Worm (Caenorhabditis elegans) whole organism, young adult: ENCODE results near the gene F38A5.2.
A peak's percentile ranks its signal among the peaks of the same experiment; 100 is the strongest.
"Not testable (repeated sequence)": the region's sequence is repeated elsewhere in the genome, so short reads cannot be mapped to it uniquely, and the experiment has no call there.

ENCODE experiments used
- B0261.1 ChIP-seq: sonication (generic microtip); optimal IDR thresholded peaks from 2 replicates; lab custom pipeline; 2016; ENCODE audit warnings: mild to moderate bottlenecking, missing genetic modification characterization, moderate library complexity, missing compliant biosample characterization
- C06A6.2 ChIP-seq: fragments of 200-800 bp; sonication (Bioruptor generic); conservative IDR thresholded peaks from 2 replicates; pipeline ENCODE4 v1.3.6; 2022; ENCODE audit warnings: missing genetic modification characterization, missing compliant biosample characterization
- C17E4.6 ChIP-seq: fragments of 200-800 bp; sonication (Bioruptor generic); IDR thresholded peaks from 2 replicates; pipeline ENCODE4 v1.3.6; 2022; ENCODE audit warnings: missing genetic modification reagents, missing genetic modification characterization, missing compliant biosample characterization
- F22D6.2 ChIP-seq: sonication (generic microtip); optimal IDR thresholded peaks from 2 replicates; lab custom pipeline; 2016; ENCODE audit warnings: mild to moderate bottlenecking, missing genetic modification characterization, missing compliant biosample characterization
- F52B5.7 ChIP-seq: sonication (generic microtip); optimal IDR thresholded peaks from 2 replicates; lab custom pipeline; 2016; ENCODE audit warnings: mild to moderate bottlenecking, missing genetic modification characterization, missing compliant biosample characterization
- F57A8.1 ChIP-seq: fragments of 200-800 bp; sonication (Bioruptor generic); optimal IDR thresholded peaks from 2 replicates; lab custom pipeline; 2018; ENCODE audit warnings: mild to moderate bottlenecking, missing genetic modification characterization, moderate library complexity, missing compliant biosample characterization
- K11D2.4 ChIP-seq: fragments of 200-800 bp; sonication (Bioruptor generic); IDR thresholded peaks from 2 replicates; pipeline ENCODE4 v1.3.6; 2022; ENCODE audit warnings: missing genetic modification reagents, missing genetic modification characterization, missing compliant biosample characterization
- Y67H2A.10 ChIP-seq: fragments of 200-800 bp; sonication (Bioruptor generic); conservative IDR thresholded peaks from 2 replicates; pipeline ENCODE4 v1.3.6; 2022; ENCODE audit warnings: missing genetic modification reagents, missing genetic modification characterization, missing compliant biosample characterization
- akir-1 ChIP-seq: fragments of 200-800 bp; sonication (Bioruptor generic); optimal IDR thresholded peaks from 2 replicates; lab custom pipeline; 2018; ENCODE audit warnings: mild to moderate bottlenecking, missing genetic modification characterization, moderate library complexity, missing compliant biosample characterization
- aptf-3 ChIP-seq: fragments of 200-800 bp; sonication (Bioruptor generic); IDR thresholded peaks from 2 replicates; pipeline ENCODE4 v1.3.6; 2022; ENCODE audit warnings: missing genetic modification characterization, missing compliant biosample characterization
- attf-5 ChIP-seq: fragments of 200-800 bp; sonication (Bioruptor generic); optimal IDR thresholded peaks from 2 replicates; lab custom pipeline; 2018; ENCODE audit warnings: mild to moderate bottlenecking, missing genetic modification characterization, missing compliant biosample characterization
- bed-1 ChIP-seq: fragments of 200-800 bp; sonication (Bioruptor generic); IDR thresholded peaks from 2 replicates; pipeline ENCODE4 v1.3.6; 2022; ENCODE audit warnings: missing genetic modification reagents, missing genetic modification characterization, missing compliant biosample characterization
- cebp-1 ChIP-seq, 2 experiments: fragments of 200-800 bp in 1 of 2; sonication (Bioruptor generic) in 1 of 2; sonication (generic microtip) in 1 of 2; IDR thresholded peaks in 1 of 2; optimal IDR thresholded peaks in 1 of 2; 2 replicates each; pipeline versions ENCODE4 v1.3.6 to Lab custom; 2017 to 2022; ENCODE audit warnings: missing compliant biosample characterization in 2 of 2, missing genetic modification characterization in 2 of 2, mild to moderate bottlenecking in 1 of 2, missing genetic modification reagents in 1 of 2, moderate library complexity in 1 of 2
- cebp-2 ChIP-seq: fragments of 200-800 bp; sonication (Bioruptor generic); IDR thresholded peaks from 2 replicates; pipeline ENCODE4 v1.3.6; 2022; ENCODE audit warnings: missing genetic modification characterization, missing compliant biosample characterization
- ceh-79 ChIP-seq: sonication (generic microtip); optimal IDR thresholded peaks from 2 replicates; lab custom pipeline; 2017; ENCODE audit warnings: mild to moderate bottlenecking, missing genetic modification characterization, missing compliant biosample characterization
- dpl-1 ChIP-seq: fragments of 150-350 bp; optimal IDR thresholded peaks from 2 replicates; lab custom pipeline; 2014; ENCODE audit warnings: missing biosample characterization, missing genetic modification reagents, missing genetic modification characterization
- gei-17 ChIP-seq: fragments of 200-800 bp; sonication (Bioruptor generic); optimal IDR thresholded peaks from 2 replicates; lab custom pipeline; 2018; ENCODE audit warnings: mild to moderate bottlenecking, missing genetic modification characterization, missing compliant biosample characterization
- lin-35 ChIP-seq, 3 experiments: fragments of 150-350 bp in 2 of 3; sonication (generic microtip) in 1 of 3; optimal IDR thresholded peaks; 2 replicates each; lab custom pipeline; 2014 to 2018; ENCODE audit warnings: missing biosample characterization in 3 of 3, missing genetic modification characterization in 3 of 3, missing genetic modification reagents in 3 of 3
- madf-3 ChIP-seq: fragments of 200-800 bp; sonication (Bioruptor generic); IDR thresholded peaks from 2 replicates; pipeline ENCODE4 v1.3.6; 2022; ENCODE audit warnings: missing genetic modification reagents, missing genetic modification characterization, missing compliant biosample characterization
- madf-8 ChIP-seq: fragments of 200-800 bp; sonication (Bioruptor generic); conservative IDR thresholded peaks from 2 replicates; pipeline ENCODE4 v1.3.6; 2022; ENCODE audit warnings: missing genetic modification reagents, missing genetic modification characterization, missing compliant biosample characterization
- mxl-1 ChIP-seq: sonication (generic microtip); optimal IDR thresholded peaks from 2 replicates; lab custom pipeline; 2016; ENCODE audit warnings: missing genetic modification characterization, missing compliant biosample characterization
- nhr-179 ChIP-seq: sonication (generic microtip); optimal IDR thresholded peaks from 2 replicates; lab custom pipeline; 2016; ENCODE audit warnings: mild to moderate bottlenecking, missing genetic modification characterization, missing compliant biosample characterization
- nhr-80 ChIP-seq: sonication (generic microtip); optimal IDR thresholded peaks from 2 replicates; lab custom pipeline; 2016; ENCODE audit warnings: missing genetic modification characterization, missing compliant biosample characterization
- nhr-90 ChIP-seq: sonication (generic microtip); optimal IDR thresholded peaks from 2 replicates; lab custom pipeline; 2016; ENCODE audit warnings: missing genotype, mild to moderate bottlenecking, missing genetic modification characterization, missing compliant biosample characterization
- rec-8 ChIP-seq, 2 experiments: sonication (generic microtip); optimal IDR thresholded peaks; 2 replicates each; lab custom pipeline; 2016; ENCODE audit warnings: mild to moderate bottlenecking in 2 of 2, missing genetic modification characterization in 2 of 2, missing genetic modification reagents in 2 of 2, missing genotype in 2 of 2, missing biosample characterization in 1 of 2, missing compliant biosample characterization in 1 of 2, moderate library complexity in 1 of 2
- snpc-1.1 ChIP-seq: sonication (generic microtip); optimal IDR thresholded peaks from 2 replicates; lab custom pipeline; 2017; ENCODE audit warnings: missing genetic modification characterization, mild to moderate bottlenecking, missing compliant biosample characterization, antibody characterized with exemption, moderate library complexity, missing genotype, missing genetic modification reagents; ENCODE audit not compliant: insufficient read depth
- snpc-3.4 ChIP-seq: sonication (generic microtip); optimal IDR thresholded peaks from 2 replicates; lab custom pipeline; 2017; ENCODE audit warnings: missing genetic modification characterization, mild to moderate bottlenecking, missing compliant biosample characterization, antibody characterized with exemption, moderate library complexity, missing genotype, missing genetic modification reagents
- somi-1 ChIP-seq: fragments of 200-800 bp; sonication (Bioruptor generic); optimal IDR thresholded peaks from 2 replicates; lab custom pipeline; 2018; ENCODE audit warnings: mild to moderate bottlenecking, missing genetic modification characterization, missing compliant biosample characterization
- sptf-2 ChIP-seq: fragments of 200-800 bp; sonication (Bioruptor generic); optimal IDR thresholded peaks from 2 replicates; lab custom pipeline; 2018; ENCODE audit warnings: mild to moderate bottlenecking, missing genetic modification characterization, missing compliant biosample characterization
- tlf-1 ChIP-seq: fragments of 200-800 bp; sonication (Bioruptor generic); optimal IDR thresholded peaks from 2 replicates; lab custom pipeline; 2018; ENCODE audit warnings: mild to moderate bottlenecking, missing genetic modification characterization, missing compliant biosample characterization
- zfh-2 ChIP-seq: fragments of 200-800 bp; sonication (Bioruptor generic); conservative IDR thresholded peaks from 2 replicates; pipeline ENCODE4 v1.3.6; 2022; ENCODE audit warnings: missing genetic modification reagents, missing genetic modification characterization, missing compliant biosample characterization
- zim-3 ChIP-seq: sonication (generic microtip); optimal IDR thresholded peaks from 2 replicates; lab custom pipeline; 2017; ENCODE audit warnings: mild to moderate bottlenecking, missing genetic modification characterization, moderate library complexity, missing compliant biosample characterization
- ztf-28 ChIP-seq: fragments of 200-800 bp; sonication (Bioruptor generic); IDR thresholded peaks from 2 replicates; pipeline ENCODE4 v1.3.6; 2022; ENCODE audit warnings: missing genetic modification reagents, missing genetic modification characterization, missing compliant biosample characterization
- ztf-3 ChIP-seq: fragments of 200-800 bp; sonication (Bioruptor generic); optimal IDR thresholded peaks from 2 replicates; lab custom pipeline; 2018; ENCODE audit warnings: mild to moderate bottlenecking, missing genetic modification characterization, missing compliant biosample characterization
- ztf-6 ChIP-seq: fragments of 200-800 bp; sonication (Bioruptor generic); IDR thresholded peaks from 2 replicates; pipeline ENCODE4 v1.3.6; 2022; ENCODE audit warnings: missing genetic modification reagents, missing genetic modification characterization, missing compliant biosample characterization

F38A5.2 gene

ce11 chrIV:6602376-6602775 lies 17.2 kb upstream of the F38A5.2 start, which contains the start of gene F15B10.3:
Gene F15B10.3, plus strand, starts transcription at chrIV:6602676.
- TF ChIP-seq C06A6.2 (GFP tag; lab: Robert Waterston, UW) = no peak
- no peak for TF ChIP-seq ztf-6 (GFP tag; lab: Robert Waterston, UW)
- TF ChIP-seq sptf-2 (GFP tag; lab: Kevin White, UChicago) = no peak
- TF ChIP-seq zfh-2 = no peak
- no peak for TF ChIP-seq Y67H2A.10 (GFP tag; lab: Robert Waterston, UW)
- no peak for TF ChIP-seq nhr-90 (tag; lab: Kevin White, UChicago)

ce11 chrIV:6601213-6601724 lies 16.1 kb upstream of the F38A5.2 start, which contains the start of gene sup-36:
Gene sup-36, plus strand, starts transcription at chrIV:6601674.
- no peak for TF ChIP-seq bed-1 (GFP tag; lab: Robert Waterston, UW)
- no peak for TF ChIP-seq ztf-28 (GFP tag; lab: Robert Waterston, UW)
- no peak for TF ChIP-seq nhr-179 (tag; lab: Kevin White, UChicago)
- TF ChIP-seq tlf-1 = no peak
- TF ChIP-seq zim-3 (tag; lab: Kevin White, UChicago) = no peak
- TF ChIP-seq dpl-1 (GFP tag; lab: Kevin White, UChicago) = no peak
- TF ChIP-seq F22D6.2 (tag; lab: Kevin White, UChicago) = no peak
- no peak for TF ChIP-seq F57A8.1
- TF ChIP-seq cebp-1 (GFP tag; IDR thresholded peaks at IDR 0.05; lab: Robert Waterston, UW) = peak; percentile 84
- TF ChIP-seq cebp-1 (tag; optimal IDR thresholded peaks at IDR 0.05; lab: Kevin White, UChicago) = peak; percentile 90
- TF ChIP-seq attf-5 (GFP tag; lab: Kevin White, UChicago) = peak; percentile 46
- TF ChIP-seq nhr-80 (tag; lab: Kevin White, UChicago) = peak; percentile 31
- TF ChIP-seq cebp-2 = no peak
- TF ChIP-seq, all 124 proteins: peak for 3

- no peak for TF ChIP-seq snpc-3.4 (tag; lab: Kevin White, UChicago)
Observed at ce11 chrIV:6599447-6599846, 14.2 kb upstream of the F38A5.2 start, which contains the start of gene F38A5.8. Gene F38A5.8, plus strand, starts transcription at chrIV:6599747.

DNA sequence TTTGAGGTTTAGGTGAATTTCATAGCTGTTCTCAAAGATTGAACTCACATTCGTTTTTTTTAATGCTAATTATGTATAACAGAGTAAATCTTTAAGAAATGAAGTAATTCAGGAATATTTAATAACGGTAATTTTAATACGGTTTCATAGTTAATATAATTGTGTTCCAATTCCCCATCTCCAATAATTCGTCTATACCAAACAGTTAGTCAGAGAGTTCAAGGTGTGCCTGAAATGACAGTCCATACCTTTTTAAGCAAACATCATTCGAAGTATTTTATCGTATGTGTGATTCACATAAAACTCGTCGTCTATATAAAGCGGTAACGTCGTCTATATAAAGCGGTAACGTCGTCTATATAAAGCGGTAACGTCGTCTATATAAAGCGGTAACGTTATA lies 13.5 kb upstream of the F38A5.2 start, which contains the start of gene nspb-5:
nspb-5 (plus strand) TSS at position 301 of the 400 bp plus-strand sequence.
- TF ChIP-seq F57A8.1; ztf-3 (GFP tag; lab: Kevin White, UChicago); Y67H2A.10 (GFP tag; lab: Robert Waterston, UW): not testable (repeated sequence)

ce11 chrIV:6597918-6598317 lies 12.7 kb upstream of the F38A5.2 start, which contains the start of gene nspb-4:
Gene nspb-4, plus strand, starts transcription at chrIV:6598218.
- TF ChIP-seq nhr-90 (tag; lab: Kevin White, UChicago); K11D2.4 (GFP tag; lab: Robert Waterston, UW); lin-35 (GFP tag; optimal IDR thresholded peaks at IDR 0.05; lab: Kevin White, UChicago): not testable (repeated sequence)

- TF ChIP-seq madf-8 (GFP tag; lab: Robert Waterston, UW) (no peak), dpl-1 (GFP tag; lab: Kevin White, UChicago) (no peak), gei-17 (no peak), ceh-79 (tag; lab: Kevin White, UChicago) (no peak), madf-3 (GFP tag; lab: Robert Waterston, UW) (no peak), mxl-1 (tag; lab: Kevin White, UChicago) (no peak), rec-8 (tag; optimal IDR thresholded peaks at IDR 0.05; lab: Kevin White, UChicago) (no peak), C17E4.6 (GFP tag; lab: Robert Waterston, UW) (no peak), somi-1 (GFP tag; lab: Kevin White, UChicago) (no peak), F52B5.7 (no peak), akir-1 (GFP tag; lab: Kevin White, UChicago) (no peak), aptf-3 (no peak), ztf-6 (GFP tag; lab: Robert Waterston, UW) (no peak), B0261.1 (tag; lab: Kevin White, UChicago) (no peak), snpc-1.1 (tag; lab: Kevin White, UChicago) (no peak)
Observed at ce11 chrIV:6597298-6597697, 12.1 kb upstream of the F38A5.2 start, which contains the start of gene F38A5.6. Gene F38A5.6, minus strand, starts transcription at chrIV:6597398.
